Fruit fly (Drosophila melanogaster): ENCODE data around the gene fwe.

DNA sequence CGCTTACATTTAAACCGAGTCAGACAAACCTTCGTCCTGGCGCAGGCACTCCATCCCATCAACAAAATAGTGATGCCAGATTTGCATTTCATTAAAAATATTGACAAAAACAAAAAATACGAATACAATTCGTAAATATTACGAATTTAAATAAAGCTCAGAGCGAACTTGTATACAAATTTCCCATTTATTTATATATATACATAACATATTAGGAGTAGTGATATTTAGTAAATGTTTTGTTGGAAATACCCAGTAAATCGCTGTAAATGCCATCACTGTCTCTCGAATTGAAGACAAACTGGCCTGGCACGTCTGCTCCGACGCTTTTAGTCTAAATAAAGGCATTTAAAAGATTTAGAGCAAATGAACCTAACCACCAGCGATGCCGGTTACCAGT, 44.0 kb downstream of the fwe start:
- TF ChIP-seq CG8478 (optimal IDR thresholded peaks at IDR 0.05) (no peak), CTCF (optimal IDR thresholded peaks at IDR 0.05) (no peak)
